Fruit fly (Drosophila melanogaster) whole organism, wandering third instar larva: ENCODE results near the gene CG42727.

Experiments used
- Abd-B ChIP-seq: fragments of >200 bp; optimal IDR thresholded peaks from 2 replicates; lab custom pipeline; 2017; ENCODE audit warnings: missing biosample characterization, missing genetic modification characterization
- CG9705 ChIP-seq: fragments of 200-800 bp; sonication (Bioruptor generic); optimal IDR thresholded peaks from 2 replicates; lab custom pipeline; 2018; ENCODE audit warnings: missing biosample characterization, mild to moderate bottlenecking, missing genetic modification characterization
- Dfd ChIP-seq: fragments of >200 bp; optimal IDR thresholded peaks from 2 replicates; lab custom pipeline; 2017; ENCODE audit warnings: missing biosample characterization, missing genetic modification characterization
- Dif ChIP-seq: fragments of 200-275, 200-300 bp; sonication (Bioruptor generic); optimal IDR thresholded peaks from 2 replicates; lab custom pipeline; 2018; ENCODE audit warnings: missing biosample characterization, missing genetic modification characterization; ENCODE audit not compliant: partially characterized antibody
- GATAd ChIP-seq: sonication (Bioruptor generic); optimal IDR thresholded peaks from 2 replicates; lab custom pipeline; 2016; ENCODE audit warnings: missing biosample characterization, missing genetic modification characterization
- HLH106 ChIP-seq: fragments of 200-800 bp; optimal IDR thresholded peaks from 3 replicates; lab custom pipeline; 2019; ENCODE audit warnings: missing biosample characterization, mild to moderate bottlenecking, missing genetic modification characterization, moderate library complexity
- Hnf4 ChIP-seq: fragments of 200-800 bp; sonication (Bioruptor generic); optimal IDR thresholded peaks from 2 replicates; lab custom pipeline; 2016; ENCODE audit warnings: missing biosample characterization, mild to moderate bottlenecking, missing genetic modification characterization
- Hr78 ChIP-seq: fragments of >200 bp; optimal IDR thresholded peaks from 2 replicates; lab custom pipeline; 2017; ENCODE audit warnings: missing biosample characterization, missing genetic modification characterization
- Hr83 ChIP-seq: fragments of 200-300 bp; sonication (Bioruptor generic); optimal IDR thresholded peaks from 2 replicates; lab custom pipeline; 2016; ENCODE audit warnings: missing biosample characterization, mild to moderate bottlenecking, missing genetic modification characterization, moderate library complexity; ENCODE audit not compliant: poor library complexity, severe bottlenecking
- Jra ChIP-seq: sonication (Bioruptor generic); optimal IDR thresholded peaks from 2 replicates; lab custom pipeline; 2016; ENCODE audit warnings: missing biosample characterization, missing genetic modification characterization
- Myc ChIP-seq: fragments of >200 bp; optimal IDR thresholded peaks from 2 replicates; lab custom pipeline; 2017
- Rel ChIP-seq, 2 experiments: fragments of 200-800 bp; sonication (Bioruptor generic) in 1 of 2; optimal IDR thresholded peaks; 2 replicates in 1 of 2; 3 replicates in 1 of 2; lab custom pipeline; 2016 to 2019; ENCODE audit warnings: mild to moderate bottlenecking in 2 of 2, missing biosample characterization in 2 of 2, missing genetic modification characterization in 2 of 2, moderate library complexity in 1 of 2
- br ChIP-seq: fragments of 200-800 bp; sonication (Bioruptor generic); optimal IDR thresholded peaks from 2 replicates; lab custom pipeline; 2016; ENCODE audit warnings: missing biosample characterization, missing genetic modification characterization
- brk ChIP-seq: fragments of 200-800 bp; sonication (Bioruptor generic); optimal IDR thresholded peaks from 2 replicates; lab custom pipeline; 2016; ENCODE audit warnings: missing biosample characterization, mild to moderate bottlenecking, missing genetic modification characterization
- dl ChIP-seq, 2 experiments: fragments of 175-275, 200-275 bp in 1 of 2; fragments of 200-275 bp in 1 of 2; sonication (Bioruptor generic); optimal IDR thresholded peaks; lab custom pipeline; 2018; ENCODE audit warnings: mild to moderate bottlenecking in 2 of 2, missing biosample characterization in 2 of 2, missing genetic modification characterization in 2 of 2, moderate library complexity in 2 of 2; ENCODE audit not compliant: partially characterized antibody in 2 of 2, insufficient read depth in 1 of 2
- dmrt93B ChIP-seq: fragments of 200-800 bp; sonication (Bioruptor generic); optimal IDR thresholded peaks from 2 replicates; lab custom pipeline; 2018; ENCODE audit warnings: missing biosample characterization, mild to moderate bottlenecking, missing genetic modification characterization
- dsf ChIP-seq: sonication (Bioruptor generic); optimal IDR thresholded peaks from 2 replicates; lab custom pipeline; 2016; ENCODE audit warnings: missing biosample characterization, missing genetic modification characterization, borderline replicate concordance
- ey ChIP-seq: fragments of 200-800 bp; sonication (Bioruptor generic); optimal IDR thresholded peaks from 2 replicates; lab custom pipeline; 2016; ENCODE audit warnings: missing biosample characterization, missing genetic modification characterization
- foxo ChIP-seq, 2 experiments: fragments of 200-800 bp; sonication (Bioruptor generic); optimal IDR thresholded peaks; 2 replicates in 1 of 2; 3 replicates in 1 of 2; lab custom pipeline; 2016 to 2017; ENCODE audit warnings: missing biosample characterization in 2 of 2, missing genetic modification characterization in 2 of 2
- fru ChIP-seq: fragments of 200-800 bp; sonication (Bioruptor generic); optimal IDR thresholded peaks from 3 replicates; lab custom pipeline; 2016; ENCODE audit warnings: missing biosample characterization, mild to moderate bottlenecking, missing genetic modification characterization
- h ChIP-seq: fragments of 200-800 bp; sonication (Bioruptor generic); optimal IDR thresholded peaks from 3 replicates; lab custom pipeline; 2016; ENCODE audit warnings: missing biosample characterization, mild to moderate bottlenecking, missing genetic modification characterization
- lola ChIP-seq: fragments of >200 bp; optimal IDR thresholded peaks from 2 replicates; lab custom pipeline; 2017; ENCODE audit warnings: missing biosample characterization, missing genetic modification characterization
- pan ChIP-seq: fragments of >200 bp; optimal IDR thresholded peaks from 2 replicates; lab custom pipeline; 2017
- psq ChIP-seq: fragments of 200-800 bp; sonication (Bioruptor generic); optimal IDR thresholded peaks from 3 replicates; lab custom pipeline; 2017; ENCODE audit warnings: missing biosample characterization, mild to moderate bottlenecking, missing genetic modification characterization, moderate library complexity
- rgr ChIP-seq: fragments of 200-800 bp; sonication (Bioruptor generic); optimal IDR thresholded peaks from 3 replicates; lab custom pipeline; 2016; ENCODE audit warnings: missing biosample characterization, mild to moderate bottlenecking, missing genetic modification characterization
- sage ChIP-seq: fragments of 200-800 bp; sonication (Bioruptor generic); optimal IDR thresholded peaks from 2 replicates; lab custom pipeline; 2016; ENCODE audit warnings: missing biosample characterization, mild to moderate bottlenecking, missing genetic modification characterization
- sv ChIP-seq: fragments of 200-800 bp; sonication (Bioruptor generic); optimal IDR thresholded peaks from 3 replicates; lab custom pipeline; 2016; ENCODE audit warnings: missing biosample characterization, missing genetic modification characterization
- tai ChIP-seq: sonication (Bioruptor generic); optimal IDR thresholded peaks from 2 replicates; lab custom pipeline; 2016; ENCODE audit warnings: missing biosample characterization, missing genetic modification characterization
- woc ChIP-seq: sonication (Bioruptor generic); optimal IDR thresholded peaks from 2 replicates; lab custom pipeline; 2016; ENCODE audit warnings: missing biosample characterization, mild to moderate bottlenecking, missing genetic modification characterization

CG42727 gene

dm6 chr3R:15374397-15374796, 26.5 kb downstream of the CG42727 start, which contains the start of gene Rbp:
Rbp (plus strand) TSS chr3R:15374635.
- no peak for TF ChIP-seq HLH106 (tag; lab: Kevin White, UChicago)
- peak; percentile 21 for TF ChIP-seq Dif (GFP tag; lab: Kevin White, UChicago)
- TF ChIP-seq Myc (lab: Kevin White, UChicago), result no peak
- no peak for TF ChIP-seq Hr83 (GFP tag; lab: Kevin White, UChicago)
- no peak for TF ChIP-seq sage (GFP tag; lab: Kevin White, UChicago)
- no peak for TF ChIP-seq ey (GFP tag; lab: Kevin White, UChicago)

- TF ChIP-seq h (no peak), ey (GFP tag; lab: Kevin White, UChicago) (no peak), CG9705 (GFP tag; lab: Kevin White, UChicago) (no peak), woc (GFP tag; lab: Kevin White, UChicago) (no peak), Rel (GFP tag; optimal IDR thresholded peaks at IDR 0.05; lab: Kevin White, UChicago) (no peak), Rel (tag; optimal IDR thresholded peaks at IDR 0.05; lab: Kevin White, UChicago) (no peak), HLH106 (tag; lab: Kevin White, UChicago) (no peak), Abd-B (GFP tag; lab: Kevin White, UChicago) (no peak), Jra (GFP tag; lab: Kevin White, UChicago) (no peak)
Measured at dm6 chr3R:15375470-15375869, 27.6 kb downstream of the CG42727 start.

dm6 chr3R:15379071-15379470, 31.2 kb downstream of the CG42727 start:
- TF ChIP-seq Hr78, result no peak
- TF ChIP-seq woc (GFP tag; lab: Kevin White, UChicago), result no peak
- TF ChIP-seq dl (GFP tag; optimal IDR thresholded peaks at IDR 0.05; lab: Kevin White, UChicago; ENCODE audit: insufficient read depth in 1 of 2, partially characterized antibody in 2 of 2), result no peak

- TF ChIP-seq dsf (GFP tag; lab: Kevin White, UChicago) (no peak), rgr (GFP tag; lab: Kevin White, UChicago) (no peak), fru (GFP tag; lab: Kevin White, UChicago) (no peak), Dif (GFP tag; lab: Kevin White, UChicago) (no peak), lola (no peak), tai (no peak), foxo (GFP tag; optimal IDR thresholded peaks at IDR 0.05; lab: Kevin White, UChicago) (no peak), sv (GFP tag; lab: Kevin White, UChicago) (no peak), br (GFP tag; lab: Kevin White, UChicago) (no peak), dmrt93B (GFP tag; lab: Kevin White, UChicago) (no peak), HLH106 (tag; lab: Kevin White, UChicago) (no peak), GATAd (GFP tag; lab: Kevin White, UChicago) (no peak), woc (GFP tag; lab: Kevin White, UChicago) (no peak), pan (lab: Kevin White, UChicago) (no peak), brk (GFP tag; lab: Kevin White, UChicago) (no peak), Abd-B (GFP tag; lab: Kevin White, UChicago) (no peak), Jra (GFP tag; lab: Kevin White, UChicago) (no peak), dl (GFP tag; optimal IDR thresholded peaks at IDR 0.05; lab: Kevin White, UChicago; ENCODE audit: insufficient read depth in 1 of 2, partially characterized antibody in 2 of 2) (no peak), Hnf4 (GFP tag; lab: Kevin White, UChicago) (no peak), Dfd (GFP tag; lab: Kevin White, UChicago) (no peak)
Measured at dm6 chr3R:15382851-15383250, 35.0 kb downstream of the CG42727 start, which contains the start of gene h-cup. h-cup (minus strand) TSS chr3R:15382951.

dm6 chr3R:15393206-15393805, 45.5 kb downstream of the CG42727 start:
- TF ChIP-seq Dfd (GFP tag; lab: Kevin White, UChicago) (peak; percentile 99), ey (GFP tag; lab: Kevin White, UChicago) (no peak), sv (GFP tag; lab: Kevin White, UChicago) (no peak), psq (GFP tag; lab: Kevin White, UChicago) (no peak), woc (GFP tag; lab: Kevin White, UChicago) (no peak)
